Fruit fly (Drosophila melanogaster) whole organism, prepupa: Measurements from ENCODE around the gene dind.

ENCODE experiments used
- Blimp-1 ChIP-seq: fragments of 200-800 bp; sonication (Bioruptor generic); optimal IDR thresholded peaks from 3 replicates; lab custom pipeline; 2017; ENCODE audit warnings: missing biosample characterization, missing genetic modification characterization, mild to moderate bottlenecking, moderate library complexity, missing genetic modification reagents
- CG10631 ChIP-seq: fragments of 200-800 bp; sonication (Bioruptor generic); optimal IDR thresholded peaks from 2 replicates; lab custom pipeline; 2016; ENCODE audit warnings: missing biosample characterization, missing genetic modification characterization
- CG10669 ChIP-seq: fragments of 200-800 bp; sonication (Bioruptor generic); optimal IDR thresholded peaks from 3 replicates; lab custom pipeline; 2018; ENCODE audit warnings: missing biosample characterization, mild to moderate bottlenecking, missing genetic modification characterization, moderate library complexity
- CG11294 ChIP-seq: fragments of 200-800 bp; sonication (Bioruptor generic); IDR thresholded peaks from 2 replicates; pipeline ENCODE4 v1.3.6; 2022; ENCODE audit warnings: missing biosample characterization, missing genetic modification characterization
- CG11762 ChIP-seq: fragments of 200-800 bp; sonication (Bioruptor generic); optimal IDR thresholded peaks from 3 replicates; lab custom pipeline; 2016; ENCODE audit warnings: missing biosample characterization, missing genetic modification characterization; ENCODE audit not compliant: insufficient read depth
- CG11902 ChIP-seq: fragments of 200-800 bp; sonication (Bioruptor generic); optimal IDR thresholded peaks from 3 replicates; lab custom pipeline; 2016; ENCODE audit warnings: missing biosample characterization, missing genetic modification characterization
- CG15336 ChIP-seq: fragments of 200-800 bp; sonication (Bioruptor generic); IDR thresholded peaks from 2 replicates; pipeline ENCODE4 v1.3.6; 2022; ENCODE audit warnings: missing biosample characterization, missing genetic modification characterization
- CG1621 ChIP-seq: fragments of 200-800 bp; sonication (Bioruptor generic); optimal IDR thresholded peaks from 3 replicates; lab custom pipeline; 2018; ENCODE audit warnings: missing biosample characterization, mild to moderate bottlenecking, missing genetic modification characterization
- CG16779 ChIP-seq: fragments of 200-800 bp; sonication (Bioruptor generic); optimal IDR thresholded peaks from 3 replicates; lab custom pipeline; 2017; ENCODE audit warnings: missing biosample characterization, mild to moderate bottlenecking, missing genetic modification characterization
- CG3032 ChIP-seq: fragments of 200-800 bp; optimal IDR thresholded peaks from 2 replicates; lab custom pipeline; 2019; ENCODE audit warnings: missing biosample characterization, mild to moderate bottlenecking, missing genetic modification characterization, moderate library complexity
- CG31627 ChIP-seq: fragments of 200-800 bp; sonication (Bioruptor generic); optimal IDR thresholded peaks from 3 replicates; lab custom pipeline; 2016; ENCODE audit warnings: missing biosample characterization, missing genetic modification characterization
- CG32006 ChIP-seq: fragments of 200-800 bp; sonication (Bioruptor generic); optimal IDR thresholded peaks from 3 replicates; lab custom pipeline; 2017; ENCODE audit warnings: missing biosample characterization, mild to moderate bottlenecking, missing genetic modification characterization
- CG34406 ChIP-seq: fragments of 200-800 bp; sonication (Bioruptor generic); optimal IDR thresholded peaks from 3 replicates; lab custom pipeline; 2016; ENCODE audit warnings: missing biosample characterization, missing genetic modification characterization
- CG3919 ChIP-seq: fragments of 200-800 bp; sonication (Bioruptor generic); optimal IDR thresholded peaks from 3 replicates; lab custom pipeline; 2016; ENCODE audit warnings: missing biosample characterization, missing genetic modification characterization
- CG6163 ChIP-seq: fragments of 200-800 bp; sonication (Bioruptor generic); IDR thresholded peaks from 3 replicates; pipeline ENCODE4 v1.3.6; 2022; ENCODE audit warnings: missing biosample characterization, missing genetic modification characterization
- CG6276 ChIP-seq: fragments of 200-800 bp; sonication (Bioruptor generic); optimal IDR thresholded peaks from 2 replicates; lab custom pipeline; 2017; ENCODE audit warnings: missing biosample characterization, mild to moderate bottlenecking, missing genetic modification characterization
- CG6808 ChIP-seq: fragments of 200-800 bp; sonication (Bioruptor generic); optimal IDR thresholded peaks from 3 replicates; lab custom pipeline; 2017; ENCODE audit warnings: missing biosample characterization, missing genetic modification characterization, mild to moderate bottlenecking, moderate library complexity, missing genetic modification reagents
- CG6854 ChIP-seq: fragments of 200-800 bp; sonication (Bioruptor generic); optimal IDR thresholded peaks from 2 replicates; lab custom pipeline; 2017; ENCODE audit warnings: missing biosample characterization, mild to moderate bottlenecking, missing genetic modification characterization
- CG7368 ChIP-seq: fragments of 200-800 bp; sonication (Bioruptor generic); optimal IDR thresholded peaks from 3 replicates; lab custom pipeline; 2016; ENCODE audit warnings: missing biosample characterization, missing genetic modification characterization
- CG8119 ChIP-seq: fragments of 200-800 bp; sonication (Bioruptor generic); IDR thresholded peaks from 3 replicates; pipeline ENCODE4 v1.3.6; 2022; ENCODE audit warnings: missing biosample characterization, missing genetic modification characterization
- CG8319 ChIP-seq: fragments of 200-800 bp; sonication (Bioruptor generic); optimal IDR thresholded peaks from 3 replicates; lab custom pipeline; 2016; ENCODE audit warnings: missing biosample characterization, missing genetic modification characterization
- CG8632 ChIP-seq: fragments of 200-800 bp; sonication (Bioruptor generic); optimal IDR thresholded peaks from 3 replicates; lab custom pipeline; 2016; ENCODE audit warnings: missing biosample characterization, missing genetic modification characterization
- Eip75B ChIP-seq: fragments of 200-800 bp; sonication (Bioruptor generic); optimal IDR thresholded peaks from 3 replicates; lab custom pipeline; 2016; ENCODE audit warnings: missing biosample characterization, missing genetic modification characterization
- Eip78C ChIP-seq: fragments of 200-800 bp; sonication (Bioruptor generic); peaks from one replicate; lab custom pipeline; 2016; ENCODE audit warnings: missing biosample characterization, missing genetic modification characterization
- Eip93F ChIP-seq: fragments of 200-800 bp; sonication (Bioruptor generic); optimal IDR thresholded peaks from 2 replicates; lab custom pipeline; 2016; ENCODE audit warnings: missing biosample characterization, mild to moderate bottlenecking, missing genetic modification characterization
- Ets96B ChIP-seq: fragments of 200-800 bp; optimal IDR thresholded peaks from 2 replicates; lab custom pipeline; 2019; ENCODE audit warnings: missing biosample characterization, mild to moderate bottlenecking, missing genetic modification characterization, moderate library complexity
- Gug ChIP-seq: fragments of 200-800 bp; sonication (Bioruptor generic); IDR thresholded peaks from 2 replicates; pipeline ENCODE4 v1.3.6; 2022; ENCODE audit warnings: missing biosample characterization, missing genetic modification characterization
- Hr38 ChIP-seq: sonication (Bioruptor generic); optimal IDR thresholded peaks from 2 replicates; lab custom pipeline; 2016; ENCODE audit warnings: missing biosample characterization, missing genetic modification characterization
- Hr39 ChIP-seq: fragments of 200-800 bp; sonication (Bioruptor generic); optimal IDR thresholded peaks from 2 replicates; lab custom pipeline; 2016; ENCODE audit warnings: missing biosample characterization, missing genetic modification characterization
- Hr4 ChIP-seq: fragments of 200-800 bp; sonication (Bioruptor generic); optimal IDR thresholded peaks from 3 replicates; lab custom pipeline; 2016; ENCODE audit warnings: missing biosample characterization, missing genetic modification characterization
- Lpt ChIP-seq: fragments of 200-800 bp; sonication (Bioruptor generic); optimal IDR thresholded peaks from 3 replicates; lab custom pipeline; 2016; ENCODE audit warnings: missing biosample characterization, missing genetic modification characterization
- Met ChIP-seq: fragments of 200-800 bp; sonication (Bioruptor generic); optimal IDR thresholded peaks from 3 replicates; lab custom pipeline; 2016; ENCODE audit warnings: missing biosample characterization, missing genetic modification characterization
- OdsH ChIP-seq: fragments of 200-800 bp; sonication (Bioruptor generic); optimal IDR thresholded peaks from 3 replicates; lab custom pipeline; 2016; ENCODE audit warnings: missing biosample characterization, missing genetic modification characterization
- Smox ChIP-seq: fragments of 200-800 bp; sonication (Bioruptor generic); optimal IDR thresholded peaks from 3 replicates; lab custom pipeline; 2016; ENCODE audit warnings: missing biosample characterization, missing genetic modification characterization
- Sox102F ChIP-seq: fragments of 200-800 bp; sonication (Bioruptor generic); optimal IDR thresholded peaks from 2 replicates; lab custom pipeline; 2016; ENCODE audit warnings: missing biosample characterization, mild to moderate bottlenecking, missing genetic modification characterization
- Sox14 ChIP-seq: fragments of 200-800 bp; sonication (Bioruptor generic); optimal IDR thresholded peaks from 3 replicates; lab custom pipeline; 2016; ENCODE audit warnings: missing biosample characterization, missing genetic modification characterization
- Sox15 ChIP-seq: fragments of 200-800 bp; sonication (Bioruptor generic); optimal IDR thresholded peaks from 3 replicates; lab custom pipeline; 2016; ENCODE audit warnings: missing biosample characterization, missing genetic modification characterization
- achi ChIP-seq: fragments of 200-800 bp; sonication (Bioruptor generic); optimal IDR thresholded peaks from 3 replicates; lab custom pipeline; 2016; ENCODE audit warnings: missing biosample characterization, missing genetic modification characterization
- cyc ChIP-seq: fragments of 200-800 bp; sonication (Bioruptor generic); optimal IDR thresholded peaks from 3 replicates; lab custom pipeline; 2016; ENCODE audit warnings: missing biosample characterization, missing genetic modification characterization
- dac ChIP-seq: fragments of 200-800 bp; sonication (Bioruptor generic); optimal IDR thresholded peaks from 2 replicates; lab custom pipeline; 2017; ENCODE audit warnings: missing biosample characterization, mild to moderate bottlenecking, missing genetic modification characterization
- dsx ChIP-seq: fragments of 200-800 bp; optimal IDR thresholded peaks from 3 replicates; lab custom pipeline; 2019; ENCODE audit warnings: missing biosample characterization, mild to moderate bottlenecking, missing genetic modification characterization, moderate library complexity; ENCODE audit not compliant: poor library complexity, severe bottlenecking
- eg ChIP-seq: fragments of 200-800 bp; sonication (Bioruptor generic); IDR thresholded peaks from 3 replicates; pipeline ENCODE4 v1.3.6; 2022; ENCODE audit warnings: missing biosample characterization, missing genetic modification characterization
- esn ChIP-seq: fragments of 200-800 bp; sonication (Bioruptor generic); optimal IDR thresholded peaks from 2 replicates; lab custom pipeline; 2016; ENCODE audit warnings: missing biosample characterization, mild to moderate bottlenecking, missing genetic modification characterization, moderate library complexity
- fd59A ChIP-seq: fragments of 200-800 bp; sonication (Bioruptor generic); optimal IDR thresholded peaks from 2 replicates; lab custom pipeline; 2017; ENCODE audit warnings: missing biosample characterization, mild to moderate bottlenecking, missing genetic modification characterization, missing genetic modification reagents
- fd85E ChIP-seq: fragments of 200-800 bp; sonication (Bioruptor generic); optimal IDR thresholded peaks from 3 replicates; lab custom pipeline; 2016; ENCODE audit warnings: missing biosample characterization, missing genetic modification characterization
- fkh ChIP-seq: fragments of 200-800 bp; sonication (Bioruptor generic); optimal IDR thresholded peaks from 3 replicates; lab custom pipeline; 2017; ENCODE audit warnings: missing biosample characterization, mild to moderate bottlenecking, missing genetic modification characterization, moderate library complexity
- net ChIP-seq: fragments of 200-800 bp; sonication (Bioruptor generic); optimal IDR thresholded peaks from 3 replicates; lab custom pipeline; 2016; ENCODE audit warnings: missing biosample characterization, missing genetic modification characterization
- pdm3 ChIP-seq: fragments of 200-800 bp; sonication (Bioruptor generic); optimal IDR thresholded peaks from 3 replicates; lab custom pipeline; 2016; ENCODE audit warnings: missing biosample characterization, missing genetic modification characterization
- salr ChIP-seq, 2 experiments: fragments of 200-800 bp; sonication (Bioruptor generic); optimal IDR thresholded peaks; 3 replicates each; lab custom pipeline; 2016 to 2018; ENCODE audit warnings: missing biosample characterization in 2 of 2, missing genetic modification characterization in 2 of 2, mild to moderate bottlenecking in 1 of 2
- spab ChIP-seq: fragments of 200-800 bp; sonication (Bioruptor generic); optimal IDR thresholded peaks from 2 replicates; lab custom pipeline; 2017; ENCODE audit warnings: missing biosample characterization, mild to moderate bottlenecking, missing genetic modification characterization, missing genetic modification reagents
- ss ChIP-seq, 2 experiments: fragments of 200-800 bp; sonication (Bioruptor generic); optimal IDR thresholded peaks; 2 replicates in 1 of 2; 3 replicates in 1 of 2; lab custom pipeline; 2017 to 2018; ENCODE audit warnings: mild to moderate bottlenecking in 2 of 2, missing biosample characterization in 2 of 2, missing genetic modification characterization in 2 of 2, moderate library complexity in 1 of 2
- svp ChIP-seq: fragments of 200-800 bp; sonication (Bioruptor generic); peaks from one replicate; lab custom pipeline; 2016; ENCODE audit warnings: missing biosample characterization, missing genetic modification characterization
- topi ChIP-seq: fragments of 200-800 bp; sonication (Bioruptor generic); optimal IDR thresholded peaks from 3 replicates; lab custom pipeline; 2016; ENCODE audit warnings: missing biosample characterization, missing genetic modification characterization

dind gene

DNA sequence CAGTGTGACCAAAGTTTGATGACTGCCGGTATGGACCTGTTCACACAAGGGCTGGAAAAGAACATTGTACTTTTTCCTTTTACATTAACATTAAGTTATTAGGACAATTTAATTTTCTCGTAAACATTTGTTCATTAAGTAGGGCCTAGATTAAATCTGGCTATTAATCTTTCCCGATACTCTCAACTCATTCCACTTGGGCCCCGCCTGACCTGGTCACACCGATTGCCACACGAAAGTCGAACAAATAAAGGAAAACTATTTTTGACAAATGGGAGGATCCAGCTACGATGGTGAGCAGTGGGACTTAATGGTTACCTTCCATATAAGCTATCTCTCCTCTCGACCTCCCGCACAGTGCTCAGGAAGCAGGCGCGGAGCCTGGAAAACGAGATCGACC lies 13.8 kb downstream of the dind start, which contains the start of the genes Cpsf73 and Gos28:
Cpsf73 (minus strand) TSS at position 28 of the 400 bp plus-strand sequence.
Gos28 (plus strand) TSS at position 214 of the 400 bp plus-strand sequence.
- TF ChIP-seq fkh (GFP tag; lab: Kevin White, UChicago) (no peak), Hr39 (no peak), Lpt (no peak), CG32006 (no peak), CG11762 (GFP tag; lab: Kevin White, UChicago) (no peak), CG1621 (tag; lab: Kevin White, UChicago) (no peak), CG8319 (GFP tag; lab: Kevin White, UChicago) (no peak), CG16779 (tag; lab: Kevin White, UChicago) (no peak), achi (GFP tag; lab: Kevin White, UChicago) (no peak), eg (GFP tag; lab: Robert Waterston, UW) (no peak), salr (GFP tag; optimal IDR thresholded peaks at IDR 0.05; lab: Kevin White, UChicago) (no peak), Gug (GFP tag; lab: Robert Waterston, UW) (no peak), CG6163 (GFP tag; lab: Robert Waterston, UW) (no peak), CG15336 (GFP tag; lab: Robert Waterston, UW) (no peak), Blimp-1 (GFP tag; lab: Kevin White, UChicago) (no peak), spab (GFP tag; lab: Kevin White, UChicago) (no peak), Sox15 (GFP tag; lab: Kevin White, UChicago) (no peak), esn (GFP tag; lab: Kevin White, UChicago) (peak; percentile 34), CG3032 (tag; lab: Kevin White, UChicago) (no peak), cyc (GFP tag; lab: Kevin White, UChicago) (no peak), CG7368 (GFP tag; lab: Kevin White, UChicago) (no peak), CG6808 (GFP tag; lab: Kevin White, UChicago) (no peak), CG3919 (GFP tag; lab: Kevin White, UChicago) (peak; percentile 22), Sox14 (GFP tag; lab: Kevin White, UChicago) (peak; percentile 70), ss (GFP tag; optimal IDR thresholded peaks at IDR 0.05; lab: Kevin White, UChicago) (no peak), pdm3 (no peak), CG6854 (GFP tag; lab: Kevin White, UChicago) (no peak), Met (no peak), CG11294 (no peak), Hr4 (no peak), Sox102F (GFP tag; lab: Kevin White, UChicago) (no peak), Eip78C (GFP tag; lab: Kevin White, UChicago) (peak; percentile 64), Hr38 (GFP tag; lab: Kevin White, UChicago) (no peak), CG8632 (GFP tag; lab: Kevin White, UChicago) (no peak), CG31627 (GFP tag; lab: Kevin White, UChicago) (peak; percentile 19), dac (no peak), Eip75B (GFP tag; lab: Kevin White, UChicago) (no peak), Ets96B (tag; lab: Kevin White, UChicago) (no peak), fd85E (no peak), CG10631 (GFP tag; lab: Kevin White, UChicago) (no peak), Eip93F (no peak), topi (GFP tag; lab: Kevin White, UChicago) (peak; percentile 23), svp (GFP tag; lab: Kevin White, UChicago) (no peak), dsx (GFP tag; lab: Kevin White, UChicago) (peak; percentile 7), CG6276 (GFP tag; lab: Kevin White, UChicago) (no peak), CG10669 (GFP tag; lab: Kevin White, UChicago) (no peak), fd59A (GFP tag; lab: Kevin White, UChicago) (no peak), CG34406 (GFP tag; lab: Kevin White, UChicago) (no peak), CG11902 (GFP tag; lab: Kevin White, UChicago) (no peak), net (GFP tag; lab: Kevin White, UChicago) (no peak), Smox (GFP tag; lab: Kevin White, UChicago) (no peak), CG8119 (GFP tag; lab: Robert Waterston, UW) (no peak), OdsH (GFP tag; lab: Kevin White, UChicago) (no peak)
